Fruit fly (Drosophila melanogaster): ENCODE measurements around the gene dnd.
A peak's percentile ranks its signal among the peaks of the same experiment; 100 is the strongest.

dnd gene

DNA sequence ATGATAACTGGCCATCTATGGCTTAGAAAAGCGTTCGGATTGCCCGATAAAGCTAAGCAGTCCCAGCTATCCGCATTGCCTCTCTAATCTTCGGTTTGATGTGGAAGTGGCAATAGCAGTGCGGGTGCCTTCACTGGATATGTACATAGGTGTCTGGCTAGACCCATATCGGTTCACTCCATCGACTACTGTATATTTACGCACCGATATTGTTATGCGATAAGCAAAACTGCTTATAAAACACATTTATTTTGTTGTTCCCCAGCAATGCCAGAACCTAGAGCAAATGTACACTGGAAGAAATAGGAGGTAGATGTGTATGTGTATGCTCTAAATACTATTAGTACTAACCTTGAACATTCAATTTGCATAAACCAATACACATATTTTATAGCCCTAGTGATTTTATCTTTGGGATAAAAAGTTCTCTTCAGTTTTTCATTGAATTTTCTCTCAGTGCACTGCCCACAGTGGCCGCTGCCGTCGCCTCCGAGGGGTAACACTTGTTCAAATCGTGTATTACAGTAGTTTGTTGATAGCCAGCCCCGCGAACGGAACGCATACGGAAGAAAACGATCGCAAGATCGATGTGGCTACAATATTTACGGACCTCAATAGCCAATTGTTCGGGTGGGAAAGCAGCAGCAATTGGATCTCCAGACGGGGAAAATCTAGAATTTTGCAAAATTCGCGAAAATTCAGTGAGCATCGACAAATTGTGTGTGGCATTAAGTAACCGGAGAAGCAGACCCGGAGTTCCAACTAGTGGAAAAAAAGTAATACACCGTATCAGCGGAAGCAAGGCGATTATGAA, 16.8 kb downstream of the dnd start, which contains the start of gene CG31431 (continued):
- TF ChIP-seq nerfin-2 (GFP tag; IDR thresholded peaks at IDR 0.05; ENCODE audit: partially characterized antibody) = no peak
- peak; percentile 95 for TF ChIP-seq Atf3 (GFP tag; optimal IDR thresholded peaks at IDR 0.05)
- peak; percentile 83 for TF ChIP-seq YL-1 (GFP tag; optimal IDR thresholded peaks at IDR 0.05)
- peak; percentile 97 for TF ChIP-seq ERR (GFP tag; optimal IDR thresholded peaks at IDR 0.05)
- TF ChIP-seq Fer3 (tag; optimal IDR thresholded peaks at IDR 0.05) = peak; percentile 98
- no peak for TF ChIP-seq Lpt (GFP tag; optimal IDR thresholded peaks at IDR 0.05)
- TF ChIP-seq CG11695 (GFP tag; IDR thresholded peaks at IDR 0.05) = peak; percentile 98
- peak; percentile 57 for TF ChIP-seq Sry-β (GFP tag; optimal IDR thresholded peaks at IDR 0.05)
- TF ChIP-seq gfzf (GFP tag; optimal IDR thresholded peaks at IDR 0.05) = peak; percentile 15
- TF ChIP-seq CG6272 (GFP tag; IDR thresholded peaks at IDR 0.05) = peak; percentile 94
- peak; percentile 98 for TF ChIP-seq CG13296 (GFP tag; optimal IDR thresholded peaks at IDR 0.05)
- peak; percentile 98 for TF ChIP-seq CG11456 (GFP tag; IDR thresholded peaks at IDR 0.05)
- TF ChIP-seq CG15514 (GFP tag; optimal IDR thresholded peaks at IDR 0.05) = peak; percentile 93
- TF ChIP-seq fu2 (GFP tag; optimal IDR thresholded peaks at IDR 0.05) = peak; percentile 97
- TF ChIP-seq Awh (GFP tag; IDR thresholded peaks at IDR 0.05) = peak; percentile 95
- peak; percentile 98 for TF ChIP-seq Antp (GFP tag; optimal IDR thresholded peaks at IDR 0.05)
- peak; percentile 94 for TF ChIP-seq luna (GFP tag; optimal IDR thresholded peaks at IDR 0.05)
- peak; percentile 84 for TF ChIP-seq CG8281 (tag; optimal IDR thresholded peaks at IDR 0.05)
- TF ChIP-seq CG17568 (GFP tag; optimal IDR thresholded peaks at IDR 0.05) = peak; percentile 92
- peak; percentile 83 for TF ChIP-seq fd64A (GFP tag; optimal IDR thresholded peaks at IDR 0.05)
- peak; percentile 98 for TF ChIP-seq org-1 (GFP tag; optimal IDR thresholded peaks at IDR 0.05)
- TF ChIP-seq da (GFP tag; optimal IDR thresholded peaks at IDR 0.05) = peak; percentile 93
- peak; percentile 95 for TF ChIP-seq kay (GFP tag; optimal IDR thresholded peaks at IDR 0.05)
- peak; percentile 75 for TF ChIP-seq CG2116 (GFP tag; optimal IDR thresholded peaks at IDR 0.05)
- TF ChIP-seq H2.0 (GFP tag; IDR thresholded peaks at IDR 0.05) = peak; percentile 97
- TF ChIP-seq Camta (GFP tag; optimal IDR thresholded peaks at IDR 0.05) = peak; percentile 96
- TF ChIP-seq CG11560 (tag; IDR thresholded peaks at IDR 0.05) = peak; percentile 90
- TF ChIP-seq danr (GFP tag; IDR thresholded peaks at IDR 0.05) = peak; percentile 95
- no peak for TF ChIP-seq CG2129 (GFP tag; IDR thresholded peaks at IDR 0.05; ENCODE audit: partially characterized antibody)

DNA sequence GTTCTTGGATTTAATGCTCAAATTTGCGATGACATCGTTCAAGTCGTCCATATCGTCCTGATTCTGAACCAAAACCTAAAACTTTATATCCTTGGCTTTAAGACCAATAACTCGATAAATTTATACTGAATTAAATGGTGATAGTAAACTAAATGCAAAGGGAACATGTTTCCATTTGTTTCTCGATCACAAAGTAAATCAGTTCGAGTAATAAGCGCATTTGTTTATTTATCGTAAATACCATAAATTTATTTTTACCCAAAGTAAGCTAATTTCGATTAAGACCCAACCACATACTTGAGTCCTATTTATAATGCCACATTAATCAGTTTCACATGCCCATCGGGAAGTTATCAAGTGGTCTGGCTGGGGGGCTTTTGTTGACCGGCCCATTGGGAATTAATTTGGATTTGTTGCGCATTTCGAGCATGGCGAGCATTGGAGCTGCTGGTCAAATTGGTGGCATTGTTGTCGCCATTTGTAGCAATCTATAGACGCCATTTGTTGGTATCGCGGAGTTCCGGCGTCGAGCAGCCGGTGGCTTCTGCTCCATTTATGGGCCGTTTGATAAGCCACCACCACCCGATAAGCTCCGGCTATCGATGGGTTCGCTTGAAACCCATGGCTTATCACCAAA, 17.6 kb downstream of the dnd start, which contains the start of gene CG31174:
Gene CG31174, minus strand, starts transcription at position 51 of the 637 bp plus-strand sequence.
- TF ChIP-seq bcd (GFP tag; optimal IDR thresholded peaks at IDR 0.05) (no peak), row (GFP tag; IDR thresholded peaks at IDR 0.05) (no peak), Pdp1 (GFP tag; optimal IDR thresholded peaks at IDR 0.05) (no peak), exex (tag; optimal IDR thresholded peaks at IDR 0.05) (peak; percentile 83), CG6175 (GFP tag; IDR thresholded peaks at IDR 0.05) (peak; percentile 77), CG1603 (tag; optimal IDR thresholded peaks at IDR 0.05) (no peak), ci (GFP tag; IDR thresholded peaks at IDR 0.05) (peak; percentile 19; the same call in 1 of the 3 replicates), sug (tag; optimal IDR thresholded peaks at IDR 0.05) (peak; percentile 97), rib (GFP tag; IDR thresholded peaks at IDR 0.05) (no peak), vnd (GFP tag; IDR thresholded peaks at IDR 0.05; ENCODE audit: partially characterized antibody) (0 out of 3 replicates have a peak, but pooled peaks have one; percentile 14), run (tag; optimal IDR thresholded peaks at IDR 0.05) (peak; percentile 38), Blimp-1 (GFP tag; optimal IDR thresholded peaks at IDR 0.05) (no peak)

Data from whole organism, embryonic.